Fruit fly (Drosophila melanogaster): ENCODE results near the gene CG2887.

Gene CG2887

DNA sequence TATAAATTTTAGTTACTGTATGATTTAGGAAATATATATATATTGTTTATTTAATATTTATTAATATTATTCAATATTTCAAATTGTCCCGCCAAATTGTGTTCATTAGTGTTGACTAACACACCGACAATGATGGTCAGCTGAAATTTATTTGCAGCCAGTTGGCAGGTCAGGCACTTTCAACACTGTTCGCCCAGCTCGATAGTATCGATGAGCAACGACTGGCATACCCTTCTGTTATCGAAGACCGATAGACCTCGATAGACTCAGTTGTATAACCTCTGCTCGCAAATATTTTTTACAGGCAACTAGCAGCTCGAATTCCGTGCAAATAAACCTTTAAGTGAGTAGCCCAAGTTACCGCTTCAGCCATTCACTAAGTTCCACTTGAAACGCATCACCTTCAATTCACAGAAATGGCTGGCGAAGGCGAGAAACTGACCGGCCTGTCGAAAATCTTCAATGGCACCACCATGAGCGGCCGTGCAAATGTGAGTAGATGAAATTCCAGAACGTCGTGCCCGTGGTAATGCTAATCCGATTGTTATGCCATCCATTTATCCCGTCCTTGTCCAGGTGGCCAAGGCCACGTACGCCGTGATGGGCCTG lies 17.7 kb downstream of the CG2887 start, which contains the start of gene Neb-cGP (continued):
- TF ChIP-seq Atf6 (GFP tag; IDR thresholded peaks at IDR 0.05) = no peak
- no peak for TF ChIP-seq oc (tag; optimal IDR thresholded peaks at IDR 0.05)
- TF ChIP-seq Oaz (GFP tag; IDR thresholded peaks at IDR 0.05) = no peak
- no peak for TF ChIP-seq fd102C (GFP tag; optimal IDR thresholded peaks at IDR 0.05)
- peak; percentile 68 for TF ChIP-seq CG9817 (tag; optimal IDR thresholded peaks at IDR 0.05)
- no peak for TF ChIP-seq CG15011 (GFP tag; optimal IDR thresholded peaks at IDR 0.05)
- TF ChIP-seq vnd (GFP tag; IDR thresholded peaks at IDR 0.05; ENCODE audit: partially characterized antibody) = peak; percentile 87
- TF ChIP-seq CG12744 (GFP tag; optimal IDR thresholded peaks at IDR 0.05) = peak; percentile 22
- peak; percentile 75 for TF ChIP-seq zfh2 (GFP tag; optimal IDR thresholded peaks at IDR 0.05)
- peak in 1 of 2 experiments; percentile 87 for TF ChIP-seq crp (GFP tag; optimal IDR thresholded peaks at IDR 0.05)
- peak; percentile 66 for TF ChIP-seq CG33213 (GFP tag; optimal IDR thresholded peaks at IDR 0.05)
- TF ChIP-seq CG11723 (GFP tag; optimal IDR thresholded peaks at IDR 0.05) = peak; percentile 25
- peak; percentile 59; the same call in 1 of the 2 replicates for TF ChIP-seq NFAT (GFP tag; IDR thresholded peaks at IDR 0.05)
- no peak for TF ChIP-seq al (GFP tag; IDR thresholded peaks at IDR 0.05)
- TF ChIP-seq Spps (tag; optimal IDR thresholded peaks at IDR 0.05) = no peak
- TF ChIP-seq CG17361 (GFP tag; IDR thresholded peaks at IDR 0.05) = peak; percentile 41; the same call in 2 of the 3 replicates
- peak; percentile 56 for TF ChIP-seq Myb (GFP tag; optimal IDR thresholded peaks at IDR 0.05)
- TF ChIP-seq CG3065 (GFP tag; optimal IDR thresholded peaks at IDR 0.05) = peak; percentile 41
- TF ChIP-seq exex (tag; optimal IDR thresholded peaks at IDR 0.05) = peak; percentile 18
- no peak for TF ChIP-seq CG4282 (GFP tag; optimal IDR thresholded peaks at IDR 0.05)
- peak; percentile 36 for TF ChIP-seq CrebB (tag; optimal IDR thresholded peaks at IDR 0.05)
- peak; percentile 92 for TF ChIP-seq BEAF-32 (GFP tag; optimal IDR thresholded peaks at IDR 0.05)
- no peak for TF ChIP-seq z (GFP tag; IDR thresholded peaks at IDR 0.05)
- peak; percentile 59; the same call in 2 of the 4 replicates for TF ChIP-seq Gug (GFP tag; IDR thresholded peaks at IDR 0.05)
- peak; percentile 97 for TF ChIP-seq CG13287 (GFP tag; IDR thresholded peaks at IDR 0.05; ENCODE audit: partially characterized antibody)
- peak; percentile 91; the same call in 2 of the 4 replicates for TF ChIP-seq chinmo (GFP tag; IDR thresholded peaks at IDR 0.05; ENCODE audit: partially characterized antibody)
- peak; percentile 61 for TF ChIP-seq CG18764 (GFP tag; optimal IDR thresholded peaks at IDR 0.05)
- no peak for TF ChIP-seq CG5953 (GFP tag; IDR thresholded peaks at IDR 0.05)
- TF ChIP-seq gfzf (GFP tag; optimal IDR thresholded peaks at IDR 0.05) = peak; percentile 36
- peak; percentile 94 for TF ChIP-seq ato (GFP tag; IDR thresholded peaks at IDR 0.05; ENCODE audit: partially characterized antibody)
- peak; percentile 44; the same call in 1 of the 2 replicates for TF ChIP-seq lmd (GFP tag; IDR thresholded peaks at IDR 0.05)
- TF ChIP-seq dan (GFP tag; IDR thresholded peaks at IDR 0.05) = no peak
- no peak for TF ChIP-seq sd (tag; optimal IDR thresholded peaks at IDR 0.05)
- TF ChIP-seq CG30403 (GFP tag; optimal IDR thresholded peaks at IDR 0.05) = peak; percentile 55
- TF ChIP-seq seq (GFP tag; IDR thresholded peaks at IDR 0.05) = no peak
- peak; percentile 88 for TF ChIP-seq CG14860 (GFP tag; IDR thresholded peaks at IDR 0.05; ENCODE audit: partially characterized antibody)
- TF ChIP-seq ash1 (GFP tag; optimal IDR thresholded peaks at IDR 0.05) = no peak
- peak; percentile 31 for TF ChIP-seq Sin3A (optimal IDR thresholded peaks at IDR 0.05)
- TF ChIP-seq Mes4 (GFP tag; optimal IDR thresholded peaks at IDR 0.05) = peak; percentile 30
- TF ChIP-seq lab (GFP tag; optimal IDR thresholded peaks at IDR 0.05) = peak; percentile 83
- no peak for TF ChIP-seq Lpt (GFP tag; optimal IDR thresholded peaks at IDR 0.05)
- no peak for TF ChIP-seq CG11504 (tag; optimal IDR thresholded peaks at IDR 0.05)
- peak; percentile 25 for TF ChIP-seq tup (GFP tag; optimal IDR thresholded peaks at IDR 0.05)
- TF ChIP-seq CoRest (tag; optimal IDR thresholded peaks at IDR 0.05) = peak; percentile 72
- peak; percentile 54 for TF ChIP-seq CG10209 (GFP tag; optimal IDR thresholded peaks at IDR 0.05)
- peak; percentile 63; the same call in 1 of the 2 replicates for TF ChIP-seq rib (GFP tag; IDR thresholded peaks at IDR 0.05)
- TF ChIP-seq jumu (GFP tag; optimal IDR thresholded peaks at IDR 0.05) = peak; percentile 51
- no peak for TF ChIP-seq Atf-2 (GFP tag; optimal IDR thresholded peaks at IDR 0.05)
- peak; percentile 56 for TF ChIP-seq HmgD (GFP tag; optimal IDR thresholded peaks at IDR 0.05)
- TF ChIP-seq bowl (GFP tag; IDR thresholded peaks at IDR 0.05) = no peak
